Worm (Caenorhabditis elegans): ENCODE measurements around the gene K01D12.7.

ce11 chrV:12415656-12416055 is 14.4 kb upstream of the K01D12.7 start, which contains the start of gene cdr-2:
- TF ChIP-seq chd-7 (tag; optimal IDR thresholded peaks at IDR 0.05), result no peak
- TF ChIP-seq unc-62 (GFP tag; optimal IDR thresholded peaks at IDR 0.05), result no peak
- TF ChIP-seq lir-1 (GFP tag; conservative IDR thresholded peaks at IDR 0.05), result no peak
- TF ChIP-seq nfya-1 (tag; optimal IDR thresholded peaks at IDR 0.05; ENCODE audit: borderline replicate concordance, insufficient read depth), result no peak
- TF ChIP-seq Y53F4B.3 (GFP tag; IDR thresholded peaks at IDR 0.05), result no peak
- no peak for TF ChIP-seq dpl-1 (GFP tag; optimal IDR thresholded peaks at IDR 0.05)
- TF ChIP-seq ztf-18 (tag; optimal IDR thresholded peaks at IDR 0.05), result no peak
- no peak for TF ChIP-seq ztf-25 (GFP tag; IDR thresholded peaks at IDR 0.05)
- no peak for TF ChIP-seq tbx-9 (tag; optimal IDR thresholded peaks at IDR 0.05; ENCODE audit: borderline replicate concordance)
- no peak for TF ChIP-seq F49E8.2 (tag; optimal IDR thresholded peaks at IDR 0.05; ENCODE audit: insufficient read depth)
- no peak for TF ChIP-seq Y79H2A.3 (GFP tag; conservative IDR thresholded peaks at IDR 0.05)
- no peak for TF ChIP-seq aptf-3 (GFP tag; IDR thresholded peaks at IDR 0.05)
- TF ChIP-seq ceh-58 (GFP tag; IDR thresholded peaks at IDR 0.05), result no peak
- TF ChIP-seq akir-1 (GFP tag; optimal IDR thresholded peaks at IDR 0.05), result no peak

All from whole organism, young adult.